Fruit fly (Drosophila melanogaster): ENCODE data around the gene Axn.

Gene Axn

DNA sequence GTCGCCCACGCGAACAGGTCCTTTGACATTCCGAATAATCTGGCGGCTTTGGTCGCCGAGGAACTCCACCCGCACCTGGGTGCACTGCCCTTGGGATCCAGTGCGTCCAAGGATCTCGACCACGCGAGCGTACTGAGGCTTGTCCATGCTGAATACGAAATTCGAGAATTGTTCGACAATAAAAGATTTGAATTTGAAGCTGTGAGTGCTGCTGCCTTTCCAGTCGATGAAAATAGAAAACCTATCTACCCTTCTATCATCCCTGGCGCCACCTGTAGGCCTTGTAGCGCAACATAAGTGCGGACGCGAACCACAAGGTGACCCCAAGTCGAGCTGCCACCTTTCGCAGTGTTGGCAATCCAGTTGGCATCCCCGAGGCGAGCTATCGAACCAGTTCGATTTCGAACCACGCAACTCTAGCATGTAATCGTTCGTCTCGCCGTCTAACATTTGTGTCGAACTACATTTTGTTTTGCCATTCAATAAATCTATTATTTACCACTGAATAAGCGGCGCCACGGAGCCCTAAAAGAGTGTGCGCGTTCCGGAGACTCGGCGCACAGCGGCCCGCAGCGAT lies at the start of gene Axn, which contains the start of gene RpS28a (continued):
- TF ChIP-seq lab (GFP tag; optimal IDR thresholded peaks at IDR 0.05), result no peak
- peak; percentile 78 for TF ChIP-seq CG33213 (GFP tag; optimal IDR thresholded peaks at IDR 0.05)
- no peak for TF ChIP-seq gsb-n (tag; optimal IDR thresholded peaks at IDR 0.05)
- no peak for TF ChIP-seq sna (GFP tag; IDR thresholded peaks at IDR 0.05; ENCODE audit: partially characterized antibody)
- no peak for TF ChIP-seq Lim3 (GFP tag; IDR thresholded peaks at IDR 0.05)
- TF ChIP-seq CG12391 (tag; optimal IDR thresholded peaks at IDR 0.05), result no peak
- no peak for TF ChIP-seq ase (GFP tag; IDR thresholded peaks at IDR 0.05)
- no peak for TF ChIP-seq Fer1 (GFP tag; optimal IDR thresholded peaks at IDR 0.05)
- TF ChIP-seq CG17186 (GFP tag; optimal IDR thresholded peaks at IDR 0.05), result no peak
- TF ChIP-seq CrebB (tag; optimal IDR thresholded peaks at IDR 0.05), result no peak
- no peak for TF ChIP-seq lola (GFP tag; optimal IDR thresholded peaks at IDR 0.05)
- peak; percentile 49 for TF ChIP-seq CG9609 (GFP tag; optimal IDR thresholded peaks at IDR 0.05)
- TF ChIP-seq Xrp1 (GFP tag; IDR thresholded peaks at IDR 0.05), result no peak
- TF ChIP-seq Eip74EF (GFP tag; optimal IDR thresholded peaks at IDR 0.05), result no peak
- no peak for TF ChIP-seq E2f1 (GFP tag; IDR thresholded peaks at IDR 0.05)
- no peak for TF ChIP-seq CG17359 (tag; optimal IDR thresholded peaks at IDR 0.05)
- no peak for TF ChIP-seq Taf1 (GFP tag; IDR thresholded peaks at IDR 0.05)
- TF ChIP-seq pho (GFP tag; optimal IDR thresholded peaks at IDR 0.05), result no peak
- peak; percentile 41 for TF ChIP-seq CG14710 (tag; optimal IDR thresholded peaks at IDR 0.05)
- no peak for TF ChIP-seq Oli (tag; optimal IDR thresholded peaks at IDR 0.05)
- no peak for TF ChIP-seq aop (GFP tag; IDR thresholded peaks at IDR 0.05)
- no peak for TF ChIP-seq CG1832 (GFP tag; optimal IDR thresholded peaks at IDR 0.05)
- peak; percentile 58; the same call in 1 of the 2 replicates for TF ChIP-seq Scr (GFP tag; IDR thresholded peaks at IDR 0.05; ENCODE audit: partially characterized antibody)
- TF ChIP-seq Dek (tag; optimal IDR thresholded peaks at IDR 0.05), result peak; percentile 1
- no peak for TF ChIP-seq CG15696 (tag; optimal IDR thresholded peaks at IDR 0.05)
- no peak for TF ChIP-seq Hr39 (optimal IDR thresholded peaks at IDR 0.05)
- peak; percentile 57 for TF ChIP-seq CG13287 (GFP tag; IDR thresholded peaks at IDR 0.05; ENCODE audit: partially characterized antibody)
- no peak; the same call in 2 of the 3 replicates for TF ChIP-seq vnd (GFP tag; IDR thresholded peaks at IDR 0.05; ENCODE audit: partially characterized antibody)
- peak; percentile 51; the same call in 1 of the 2 replicates for TF ChIP-seq unc-4 (GFP tag; IDR thresholded peaks at IDR 0.05; ENCODE audit: partially characterized antibody)
- no peak for TF ChIP-seq CG10366 (GFP tag; IDR thresholded peaks at IDR 0.05)
- no peak for TF ChIP-seq Abd-B (GFP tag; optimal IDR thresholded peaks at IDR 0.05)
- no peak for TF ChIP-seq CG10959 (GFP tag; IDR thresholded peaks at IDR 0.05)
- 0 out of 3 replicates have a peak, but pooled peaks have one; percentile 10 for TF ChIP-seq CG34224 (GFP tag; IDR thresholded peaks at IDR 0.05; ENCODE audit: partially characterized antibody)
- TF ChIP-seq dysf (GFP tag; IDR thresholded peaks at IDR 0.05), result peak; percentile 37; the same call in 1 of the 3 replicates
- no peak for TF ChIP-seq CG17385 (GFP tag; optimal IDR thresholded peaks at IDR 0.05)
- TF ChIP-seq hbn (GFP tag; IDR thresholded peaks at IDR 0.05; ENCODE audit: partially characterized antibody), result peak; percentile 42; the same call in 1 of the 2 replicates
- peak; percentile 59 for TF ChIP-seq CG32532 (GFP tag; IDR thresholded peaks at IDR 0.05)
- TF ChIP-seq pb (GFP tag; optimal IDR thresholded peaks at IDR 0.05), result no peak
- TF ChIP-seq CG18619 (GFP tag; optimal IDR thresholded peaks at IDR 0.05), result no peak
- peak; percentile 33; the same call in 1 of the 2 replicates for TF ChIP-seq onecut (GFP tag; IDR thresholded peaks at IDR 0.05)
- peak; percentile 56; the same call in 2 of the 3 replicates for TF ChIP-seq Opbp (GFP tag; IDR thresholded peaks at IDR 0.05; ENCODE audit: partially characterized antibody)
- peak; percentile 100 for TF ChIP-seq CG5180 (GFP tag; optimal IDR thresholded peaks at IDR 0.05)
- TF ChIP-seq slou (GFP tag; optimal IDR thresholded peaks at IDR 0.05), result no peak
- TF ChIP-seq Neu2 (GFP tag; optimal IDR thresholded peaks at IDR 0.05; ENCODE audit: borderline replicate concordance), result no peak
- TF ChIP-seq CG7745 (tag; optimal IDR thresholded peaks at IDR 0.05), result no peak
- TF ChIP-seq Deaf1 (tag; optimal IDR thresholded peaks at IDR 0.05), result no peak
- peak; percentile 98 for TF ChIP-seq Dref (GFP tag; IDR thresholded peaks at IDR 0.05)
- TF ChIP-seq otp (GFP tag; IDR thresholded peaks at IDR 0.05), result no peak
- no peak for TF ChIP-seq Poxn (GFP tag; IDR thresholded peaks at IDR 0.05)

Data from whole organism, embryonic.